4 worm cellular contexts compared by ENCODE assay signal in genomic region chrX:16112923-16113322, ce11.
TF ChIP-seq lines count a peak whose summit lies in the region.

No protein-coding gene starts in this region.

TF ChIP-seq in whole organism, L1 larva, 84 proteins besides CTCF, POLR2A, EP300 and RAD21:
- TF ChIP-seq nhr-237 (tag; optimal IDR thresholded peaks at IDR 0.05; lab: Kevin White, UChicago) (no peak), snpc-4 (tag; optimal IDR thresholded peaks at IDR 0.05; lab: Kevin White, UChicago) (peak; percentile 82), pqm-1 (tag; optimal IDR thresholded peaks at IDR 0.05; lab: Kevin White, UChicago) (no peak)

TF ChIP-seq in whole organism, L2 larva, 48 proteins besides CTCF, POLR2A, EP300 and RAD21:
- no peak for TF ChIP-seq ama-1 (optimal IDR thresholded peaks at IDR 0.05; lab: Kevin White, UChicago)
- peak; percentile 73 for TF ChIP-seq snpc-4 (tag; optimal IDR thresholded peaks at IDR 0.05; lab: Kevin White, UChicago)
TF ChIP-seq in whole organism, L2 larva: peak in this region for 1.

TF ChIP-seq in whole organism, L4 larva, 104 proteins besides CTCF, POLR2A, EP300 and RAD21:
- TF ChIP-seq dmd-8 (GFP tag; IDR thresholded peaks at IDR 0.05; lab: Robert Waterston, UW) (0 out of 2 replicates have a peak, but pooled peaks have one; percentile 49), unc-39 (tag; optimal IDR thresholded peaks at IDR 0.05; lab: Kevin White, UChicago) (no peak), saeg-2 (GFP tag; IDR thresholded peaks at IDR 0.05; lab: Robert Waterston, UW) (0 out of 2 replicates have a peak, but pooled peaks have one; percentile 29), set-16 (GFP tag; IDR thresholded peaks at IDR 0.05; lab: Robert Waterston, UW) (peak; percentile 73), D1046.2 (GFP tag; IDR thresholded peaks at IDR 0.05; lab: Robert Waterston, UW) (0 out of 2 replicates have a peak, but pooled peaks have one; percentile 44), nhr-42 (GFP tag; IDR thresholded peaks at IDR 0.05; lab: Robert Waterston, UW) (no peak), dmd-6 (GFP tag; IDR thresholded peaks at IDR 0.05; lab: Robert Waterston, UW) (no peak)

TF ChIP-seq in whole organism, young adult, 124 proteins besides CTCF, POLR2A, EP300 and RAD21:
- no peak for TF ChIP-seq hrde-1 (tag; optimal IDR thresholded peaks at IDR 0.05; lab: Kevin White, UChicago; ENCODE audit: borderline replicate concordance)
- TF ChIP-seq ZK185.1 (tag; optimal IDR thresholded peaks at IDR 0.05; lab: Kevin White, UChicago; ENCODE audit: poor library complexity, severe bottlenecking), result no peak
- no peak for TF ChIP-seq Y79H2A.3 (GFP tag; conservative IDR thresholded peaks at IDR 0.05; lab: Robert Waterston, UW)
- TF ChIP-seq attf-5 (GFP tag; optimal IDR thresholded peaks at IDR 0.05; lab: Kevin White, UChicago), result no peak
- TF ChIP-seq lin-26 (GFP tag; IDR thresholded peaks at IDR 0.05; lab: Robert Waterston, UW), result no peak
- TF ChIP-seq lag-1 (GFP tag; IDR thresholded peaks at IDR 0.05; lab: Robert Waterston, UW), result no peak
- TF ChIP-seq aptf-2 (GFP tag; conservative IDR thresholded peaks at IDR 0.05; lab: Robert Waterston, UW), result no peak
- no peak for TF ChIP-seq F23B12.7 (tag; optimal IDR thresholded peaks at IDR 0.05; lab: Kevin White, UChicago; ENCODE audit: insufficient read depth)
- no peak for TF ChIP-seq F57A8.1 (GFP tag; optimal IDR thresholded peaks at IDR 0.05; lab: Kevin White, UChicago)
- TF ChIP-seq hmg-1.2 (GFP tag; IDR thresholded peaks at IDR 0.05; lab: Robert Waterston, UW), result no peak
- no peak for TF ChIP-seq aptf-3 (GFP tag; IDR thresholded peaks at IDR 0.05; lab: Robert Waterston, UW)
- no peak for TF ChIP-seq ztf-28 (GFP tag; IDR thresholded peaks at IDR 0.05; lab: Robert Waterston, UW)
- TF ChIP-seq ccch-3 (GFP tag; optimal IDR thresholded peaks at IDR 0.05; lab: Kevin White, UChicago), result no peak
- no peak for TF ChIP-seq fkh-3 (tag; optimal IDR thresholded peaks at IDR 0.05; lab: Kevin White, UChicago)
- no peak for TF ChIP-seq athp-1 (tag; optimal IDR thresholded peaks at IDR 0.05; lab: Kevin White, UChicago)
- no peak for TF ChIP-seq Y53F4B.3 (GFP tag; IDR thresholded peaks at IDR 0.05; lab: Robert Waterston, UW)
- 0 out of 2 replicates have a peak, but pooled peaks have one; percentile 16 for TF ChIP-seq dox-1 (GFP tag; IDR thresholded peaks at IDR 0.05; lab: Robert Waterston, UW)
- no peak for TF ChIP-seq him-1 (tag; optimal IDR thresholded peaks at IDR 0.05; lab: Kevin White, UChicago)
- TF ChIP-seq zfh-2 (GFP tag; conservative IDR thresholded peaks at IDR 0.05; lab: Robert Waterston, UW), result peak; percentile 70
- no peak for TF ChIP-seq snpc-4 (GFP tag; optimal IDR thresholded peaks at IDR 0.05; lab: Kevin White, UChicago)
- peak in 2 of 4 experiments; percentile 79 to 87 for TF ChIP-seq snpc-4 (tag; optimal IDR thresholded peaks at IDR 0.05; lab: Kevin White, UChicago)
- TF ChIP-seq bed-2 (GFP tag; IDR thresholded peaks at IDR 0.05; lab: Robert Waterston, UW), result 0 out of 2 replicates have a peak, but pooled peaks have one; percentile 17
- no peak for TF ChIP-seq F37B4.10 (GFP tag; IDR thresholded peaks at IDR 0.05; lab: Robert Waterston, UW)
